Worm (Caenorhabditis elegans) whole organism, L2 larva: Measurements from ENCODE around the gene col-173.

Experiments used
- aly-2 ChIP-seq: fragments of 150-350 bp; optimal IDR thresholded peaks from 2 replicates; lab custom pipeline; 2014; ENCODE audit warnings: missing biosample characterization, missing genetic modification characterization
- ama-1 ChIP-seq: fragments of 150-350 bp; optimal IDR thresholded peaks from 2 replicates; lab custom pipeline; 2018; ENCODE audit warnings: inconsistent platforms
- ceh-82 ChIP-seq: fragments of 150-350 bp; optimal IDR thresholded peaks from 2 replicates; lab custom pipeline; 2014; ENCODE audit warnings: missing biosample characterization, missing genetic modification characterization
- fos-1 ChIP-seq: fragments of 150-350 bp; optimal IDR thresholded peaks from 2 replicates; lab custom pipeline; 2014; ENCODE audit warnings: missing biosample characterization, missing genetic modification characterization
- mdl-1 ChIP-seq, 2 experiments: fragments of 150-350 bp in 1 of 2; sonication (generic microtip) in 1 of 2; optimal IDR thresholded peaks; 2 replicates each; lab custom pipeline; 2017; ENCODE audit warnings: missing biosample characterization in 2 of 2, missing genetic modification characterization in 2 of 2
- nhr-129 ChIP-seq: fragments of 150-350 bp; optimal IDR thresholded peaks from 2 replicates; lab custom pipeline; 2014; ENCODE audit warnings: missing biosample characterization, missing genetic modification characterization
- nhr-6 ChIP-seq: fragments of 150-350 bp; optimal IDR thresholded peaks from 2 replicates; lab custom pipeline; 2014; ENCODE audit warnings: missing biosample characterization, missing genetic modification characterization
- nhr-77 ChIP-seq: fragments of 150-350 bp; optimal IDR thresholded peaks from 2 replicates; lab custom pipeline; 2014; ENCODE audit warnings: missing biosample characterization, missing genetic modification characterization
- ztf-11 ChIP-seq: sonication (generic microtip); optimal IDR thresholded peaks from 2 replicates; lab custom pipeline; 2017; ENCODE audit warnings: missing biosample characterization, missing genetic modification characterization

ce11 chrX:6899848-6900247, 22.5 kb upstream of the col-173 start, which contains the start of gene F14B8.4:
- TF ChIP-seq mdl-1 (tag; optimal IDR thresholded peaks at IDR 0.05; lab: Kevin White, UChicago) = no peak
- TF ChIP-seq fos-1 (tag; lab: Kevin White, UChicago) = no peak
- no peak for TF ChIP-seq ama-1
- TF ChIP-seq nhr-129 (tag; lab: Kevin White, UChicago) = no peak
- no peak for TF ChIP-seq ceh-82
- TF ChIP-seq nhr-77 (tag; lab: Kevin White, UChicago) = no peak
- TF ChIP-seq aly-2 (tag; lab: Kevin White, UChicago) = no peak
- TF ChIP-seq ztf-11 (tag; lab: Kevin White, UChicago) = no peak
- TF ChIP-seq nhr-6 (tag; lab: Kevin White, UChicago) = no peak
